Worm (Caenorhabditis elegans) whole organism, L4 larva: ENCODE results near the gene ttr-39.

Source experiments
- ceh-82 ChIP-seq: sonication (generic microtip); optimal IDR thresholded peaks from 2 replicates; lab custom pipeline; 2017; ENCODE audit warnings: missing biosample characterization, missing genetic modification characterization
- ztf-11 ChIP-seq: fragments of 150-350 bp; optimal IDR thresholded peaks from 2 replicates; lab custom pipeline; 2014; ENCODE audit warnings: missing biosample characterization, missing genetic modification characterization

DNA sequence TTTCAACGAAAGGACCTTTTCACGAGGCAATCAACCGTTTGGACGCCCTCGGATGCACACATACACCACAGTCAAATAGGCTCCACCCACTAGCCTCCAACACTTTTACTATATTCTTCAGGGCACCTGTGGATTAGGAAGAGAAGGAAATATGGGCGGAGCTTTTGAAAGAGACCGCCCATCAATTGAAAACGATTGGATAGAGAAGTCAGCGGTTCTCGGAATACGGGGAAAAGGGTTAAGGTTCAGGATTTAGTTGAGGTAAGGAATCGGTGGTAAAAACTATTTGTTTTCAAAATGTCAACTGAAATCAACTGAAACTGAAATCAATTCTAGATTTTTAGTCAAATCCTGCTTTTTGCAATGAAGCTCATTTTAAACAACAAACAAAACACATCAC, 20.7 kb upstream of the ttr-39 start, which contains the start of gene egl-38:
- TF ChIP-seq ztf-11 (tag; lab: Kevin White, UChicago) (no peak), ceh-82 (tag; lab: Kevin White, UChicago) (no peak)
